Fruit fly (Drosophila melanogaster) whole organism, embryonic: Measurements from ENCODE around the gene mRRF1.

ENCODE experiments used
- CG10147 ChIP-seq: fragments of 200-800 bp; sonication (Bioruptor generic); optimal IDR thresholded peaks from 2 replicates; lab custom pipeline; 2019; ENCODE audit warnings: missing biosample characterization, mild to moderate bottlenecking, missing genetic modification characterization, moderate library complexity
- CG10543 ChIP-seq: fragments of 200-800 bp; sonication (Bioruptor generic); optimal IDR thresholded peaks from 3 replicates; lab custom pipeline; 2017; ENCODE audit warnings: missing biosample characterization, mild to moderate bottlenecking, missing genetic modification characterization, moderate library complexity
- CG15479 ChIP-seq: fragments of 200-800 bp; sonication (Bioruptor generic); optimal IDR thresholded peaks from 3 replicates; lab custom pipeline; 2019; ENCODE audit warnings: missing biosample characterization, mild to moderate bottlenecking, missing genetic modification characterization, moderate library complexity
- CG1603 ChIP-seq: fragments of 200-800 bp; sonication (Bioruptor generic); optimal IDR thresholded peaks from 2 replicates; lab custom pipeline; 2019; ENCODE audit warnings: missing biosample characterization, mild to moderate bottlenecking, missing genetic modification characterization, moderate library complexity
- CG16813 ChIP-seq: fragments of 200-800 bp; sonication (Bioruptor generic); IDR thresholded peaks from 3 replicates; pipeline ENCODE4 v1.3.6; 2022; ENCODE audit warnings: missing biosample characterization, missing genetic modification characterization; ENCODE audit not compliant: partially characterized antibody
- CG17328 ChIP-seq: fragments of 200-800 bp; sonication (Bioruptor generic); IDR thresholded peaks from 2 replicates; pipeline ENCODE4 v1.3.6; 2022; ENCODE audit warnings: missing biosample characterization, missing genetic modification characterization
- CG18599 ChIP-seq: fragments of 200-800 bp; sonication (Bioruptor generic); optimal IDR thresholded peaks from 3 replicates; lab custom pipeline; 2017; ENCODE audit warnings: missing biosample characterization, missing genetic modification characterization, mild to moderate bottlenecking, moderate library complexity, missing genetic modification reagents
- CG2889 ChIP-seq: fragments of 200-800 bp; sonication (Bioruptor generic); IDR thresholded peaks from 3 replicates; pipeline ENCODE4 v1.3.6; 2022; ENCODE audit warnings: missing biosample characterization, missing genetic modification characterization
- CG3065 ChIP-seq: fragments of 200-800 bp; sonication (Bioruptor generic); optimal IDR thresholded peaks from 2 replicates; lab custom pipeline; 2016; ENCODE audit warnings: missing biosample characterization, missing genetic modification characterization
- CG31388 ChIP-seq: fragments of 200-800 bp; sonication (Bioruptor generic); optimal IDR thresholded peaks from 2 replicates; lab custom pipeline; 2016; ENCODE audit warnings: missing biosample characterization, missing genetic modification characterization
- CG3163 ChIP-seq: fragments of 200-800 bp; sonication (Bioruptor generic); optimal IDR thresholded peaks from 3 replicates; lab custom pipeline; 2016; ENCODE audit warnings: missing biosample characterization, missing genetic modification characterization
- CG3281 ChIP-seq: fragments of 200-800 bp; sonication (Bioruptor generic); optimal IDR thresholded peaks from 3 replicates; lab custom pipeline; 2017; ENCODE audit warnings: missing biosample characterization, mild to moderate bottlenecking, missing genetic modification characterization
- CG6765 ChIP-seq: fragments of 200-800 bp; sonication (Bioruptor generic); optimal IDR thresholded peaks from 3 replicates; lab custom pipeline; 2017; ENCODE audit warnings: missing biosample characterization, mild to moderate bottlenecking, missing genetic modification characterization
- CG8290 ChIP-seq, 3 experiments: fragments of 200-800 bp; sonication (Bioruptor generic); optimal IDR thresholded peaks; 2 replicates each; lab custom pipeline; 2016 to 2019; ENCODE audit warnings: missing biosample characterization in 3 of 3, missing genetic modification characterization in 3 of 3, mild to moderate bottlenecking in 2 of 3, moderate library complexity in 1 of 3
- CG8765 ChIP-seq: fragments of 200-800 bp; sonication (Bioruptor generic); IDR thresholded peaks from 2 replicates; pipeline ENCODE4 v1.3.6; 2022; ENCODE audit warnings: missing biosample characterization, missing genetic modification characterization
- CG9797 ChIP-seq: fragments of 200-800 bp; sonication (Bioruptor generic); optimal IDR thresholded peaks from 3 replicates; lab custom pipeline; 2018; ENCODE audit warnings: missing biosample characterization, mild to moderate bottlenecking, missing genetic modification characterization
- Camta ChIP-seq: fragments of 200-800 bp; sonication (Bioruptor generic); optimal IDR thresholded peaks from 2 replicates; lab custom pipeline; 2016; ENCODE audit warnings: missing biosample characterization, missing genetic modification characterization
- CrebB ChIP-seq: fragments of 200-800 bp; sonication (Bioruptor generic); optimal IDR thresholded peaks from 3 replicates; lab custom pipeline; 2018; ENCODE audit warnings: missing biosample characterization, mild to moderate bottlenecking, missing genetic modification characterization
- Deaf1 ChIP-seq: fragments of 200-800 bp; optimal IDR thresholded peaks from 3 replicates; lab custom pipeline; 2019; ENCODE audit warnings: missing biosample characterization, mild to moderate bottlenecking, missing genetic modification characterization, moderate library complexity
- Dfd ChIP-seq, 2 experiments: fragments of >200 bp; optimal IDR thresholded peaks; 2 replicates each; lab custom pipeline; 2017; ENCODE audit warnings: missing biosample characterization in 2 of 2, missing genetic modification characterization in 2 of 2
- Dip2 ChIP-seq: fragments of 200-800 bp; sonication (Bioruptor generic); IDR thresholded peaks from 2 replicates; pipeline ENCODE4 v1.3.6; 2022; ENCODE audit warnings: missing biosample characterization, missing genetic modification characterization
- Dip3 ChIP-seq: fragments of 200-800 bp; sonication (Bioruptor generic); optimal IDR thresholded peaks from 3 replicates; lab custom pipeline; 2016; ENCODE audit warnings: missing biosample characterization, missing genetic modification characterization
- Dp ChIP-seq: fragments of 200-800 bp; sonication (Bioruptor generic); optimal IDR thresholded peaks from 2 replicates; lab custom pipeline; 2018; ENCODE audit warnings: missing biosample characterization, mild to moderate bottlenecking, missing genetic modification characterization, moderate library complexity
- Ets65A ChIP-seq: fragments of 200-800 bp; sonication (Bioruptor generic); peaks from one replicate; lab custom pipeline; 2016; ENCODE audit warnings: missing biosample characterization, missing genetic modification characterization
- HHEX ChIP-seq: fragments of 200-800 bp; sonication (Bioruptor generic); optimal IDR thresholded peaks from 3 replicates; lab custom pipeline; 2017; ENCODE audit warnings: missing biosample characterization, mild to moderate bottlenecking, missing genetic modification characterization, missing genetic modification reagents
- HLHmδ ChIP-seq: fragments of 200-800 bp; sonication (Bioruptor generic); optimal IDR thresholded peaks from 2 replicates; lab custom pipeline; 2018; ENCODE audit warnings: missing biosample characterization, mild to moderate bottlenecking, missing genetic modification characterization, moderate library complexity
- Hsf ChIP-seq: fragments of 200-800 bp; sonication (Bioruptor generic); optimal IDR thresholded peaks from 3 replicates; lab custom pipeline; 2016; ENCODE audit warnings: missing biosample characterization, missing genetic modification characterization
- Pdp1 ChIP-seq, 2 experiments: fragments of 200-800 bp; sonication (Bioruptor generic); optimal IDR thresholded peaks; 3 replicates each; lab custom pipeline; 2016; ENCODE audit warnings: missing biosample characterization in 2 of 2, missing genetic modification characterization in 2 of 2, mild to moderate bottlenecking in 1 of 2, moderate library complexity in 1 of 2
- Ptx1 ChIP-seq: fragments of 200-800 bp; sonication (Bioruptor generic); IDR thresholded peaks from 2 replicates; pipeline ENCODE4 v1.3.6; 2022; ENCODE audit warnings: missing biosample characterization, missing genetic modification characterization
- Sry-δ ChIP-seq: fragments of 200-800 bp; sonication (Bioruptor generic); optimal IDR thresholded peaks from 2 replicates; lab custom pipeline; 2016; ENCODE audit warnings: missing biosample characterization, missing genetic modification characterization
- aop ChIP-seq: fragments of 200-800 bp; sonication (Bioruptor generic); IDR thresholded peaks from 2 replicates; pipeline ENCODE4 v1.3.6; 2022; ENCODE audit warnings: missing biosample characterization, missing genetic modification characterization
- ato ChIP-seq: fragments of 200-800 bp; sonication (Bioruptor generic); IDR thresholded peaks from 2 replicates; pipeline ENCODE4 v1.3.6; 2022; ENCODE audit warnings: missing biosample characterization, missing genetic modification characterization; ENCODE audit not compliant: partially characterized antibody
- bab2 ChIP-seq: fragments of 200-800 bp; sonication (Bioruptor generic); optimal IDR thresholded peaks from 2 replicates; lab custom pipeline; 2016; ENCODE audit warnings: missing biosample characterization, missing genetic modification characterization
- cad ChIP-seq: fragments of >200 bp; optimal IDR thresholded peaks from 2 replicates; lab custom pipeline; 2017; ENCODE audit warnings: missing biosample characterization, missing genetic modification characterization
- cg ChIP-seq: fragments of 200-800 bp; sonication (Bioruptor generic); optimal IDR thresholded peaks from 3 replicates; lab custom pipeline; 2019; ENCODE audit warnings: missing biosample characterization, mild to moderate bottlenecking, missing genetic modification characterization, moderate library complexity
- crp ChIP-seq, 2 experiments: fragments of 200-800 bp; sonication (Bioruptor generic); optimal IDR thresholded peaks; 2 replicates in 1 of 2; 3 replicates in 1 of 2; lab custom pipeline; 2017; ENCODE audit warnings: missing biosample characterization in 2 of 2, missing genetic modification characterization in 2 of 2, mild to moderate bottlenecking in 1 of 2, moderate library complexity in 1 of 2
- grn ChIP-seq: fragments of 200-800 bp; sonication (Bioruptor generic); optimal IDR thresholded peaks from 3 replicates; lab custom pipeline; 2017; ENCODE audit warnings: missing biosample characterization, missing genetic modification characterization
- her ChIP-seq: fragments of 200-800 bp; sonication (Bioruptor generic); optimal IDR thresholded peaks from 2 replicates; lab custom pipeline; 2016; ENCODE audit warnings: missing biosample characterization, missing genetic modification characterization
- lov ChIP-seq, 2 experiments: fragments of 200-800 bp in 1 of 2; fragments of >200 bp in 1 of 2; sonication (Bioruptor generic) in 1 of 2; IDR thresholded peaks in 1 of 2; optimal IDR thresholded peaks in 1 of 2; 2 replicates in 1 of 2; 3 replicates in 1 of 2; pipeline versions ENCODE4 v1.3.6 to Lab custom; 2017 to 2022; ENCODE audit warnings: missing biosample characterization in 1 of 2, missing genetic modification characterization in 1 of 2
- luna ChIP-seq: fragments of 200-800 bp; sonication (Bioruptor generic); optimal IDR thresholded peaks from 2 replicates; lab custom pipeline; 2016; ENCODE audit warnings: missing biosample characterization, missing genetic modification characterization
- psq ChIP-seq: fragments of 200-800 bp; sonication (Bioruptor generic); optimal IDR thresholded peaks from 2 replicates; lab custom pipeline; 2017; ENCODE audit warnings: missing biosample characterization, missing genetic modification characterization
- run ChIP-seq: fragments of 200-800 bp; sonication (Bioruptor generic); optimal IDR thresholded peaks from 3 replicates; lab custom pipeline; 2018; ENCODE audit warnings: missing biosample characterization, mild to moderate bottlenecking, missing genetic modification characterization
- salm ChIP-seq: fragments of 200-800 bp; sonication (Bioruptor generic); optimal IDR thresholded peaks from 2 replicates; lab custom pipeline; 2018; ENCODE audit warnings: missing biosample characterization, mild to moderate bottlenecking, missing genetic modification characterization
- sens-2 ChIP-seq: fragments of 200-800 bp; sonication (Bioruptor generic); IDR thresholded peaks from 2 replicates; pipeline ENCODE4 v1.3.6; 2022; ENCODE audit warnings: missing biosample characterization, missing genetic modification characterization
- sna ChIP-seq: fragments of 200-800 bp; sonication (Bioruptor generic); IDR thresholded peaks from 2 replicates; pipeline ENCODE4 v1.3.6; 2022; ENCODE audit warnings: missing biosample characterization, missing genetic modification characterization; ENCODE audit not compliant: partially characterized antibody
- stc ChIP-seq: fragments of 200-800 bp; sonication (Bioruptor generic); IDR thresholded peaks from 2 replicates; pipeline ENCODE4 v1.3.6; 2022; ENCODE audit warnings: missing biosample characterization, missing genetic modification characterization
- tin ChIP-seq: fragments of 200-800 bp; sonication (Bioruptor generic); optimal IDR thresholded peaks from 3 replicates; lab custom pipeline; 2016; ENCODE audit warnings: missing biosample characterization, missing genetic modification characterization
- tx ChIP-seq: fragments of 200-800 bp; sonication (Bioruptor generic); optimal IDR thresholded peaks from 2 replicates; lab custom pipeline; 2016; ENCODE audit warnings: missing biosample characterization, missing genetic modification characterization
- z ChIP-seq: fragments of 200-800 bp; sonication (Bioruptor generic); IDR thresholded peaks from 3 replicates; pipeline ENCODE4 v1.3.6; 2022; ENCODE audit warnings: missing biosample characterization, missing genetic modification characterization

The mRRF1 gene

dm6 chr3L:9399013-9399750 is 35.0 kb downstream of the mRRF1 start, which contains the start of gene CG4080 (continued):
- TF ChIP-seq CG15479 (no peak), CG3281 (GFP tag; lab: Kevin White, UChicago) (no peak), her (GFP tag; lab: Kevin White, UChicago) (no peak), stc (GFP tag; lab: Robert Waterston, UW) (peak; percentile 53; the same call in 1 of the 2 replicates), Deaf1 (tag; lab: Kevin White, UChicago) (peak; percentile 49), CG2889 (GFP tag; lab: Robert Waterston, UW) (no peak), HLHmδ (no peak), CG9797 (peak; percentile 96), CG31388 (GFP tag; lab: Kevin White, UChicago) (no peak), CG17328 (no peak), sna (peak; percentile 78), CG10543 (GFP tag; lab: Kevin White, UChicago) (peak; percentile 33), aop (no peak), Dfd (GFP tag; optimal IDR thresholded peaks at IDR 0.05; lab: Kevin White, UChicago) (no peak), CG16813 (GFP tag; lab: Robert Waterston, UW) (peak; percentile 77), CG6765 (GFP tag; lab: Kevin White, UChicago) (peak; percentile 54), z (GFP tag; lab: Robert Waterston, UW) (no peak), Dip3 (GFP tag; lab: Kevin White, UChicago) (peak; percentile 23), CrebB (tag; lab: Kevin White, UChicago) (no peak), Camta (GFP tag; lab: Kevin White, UChicago) (peak; percentile 16), Ets65A (GFP tag; lab: Kevin White, UChicago) (peak; percentile 79), crp (GFP tag; optimal IDR thresholded peaks at IDR 0.05; lab: Kevin White, UChicago) (peak in 1 of 2 experiments; percentile 4), salm (tag; lab: Kevin White, UChicago) (no peak), lov (optimal IDR thresholded peaks at IDR 0.05; lab: Kevin White, UChicago) (no peak), lov (GFP tag; IDR thresholded peaks at IDR 0.05; lab: Robert Waterston, UW) (no peak), CG10147 (GFP tag; lab: Kevin White, UChicago) (peak; percentile 24), CG3163 (GFP tag; lab: Kevin White, UChicago) (no peak), luna (GFP tag; lab: Kevin White, UChicago) (no peak), CG8290 (GFP tag; optimal IDR thresholded peaks at IDR 0.05; lab: Kevin White, UChicago) (peak; percentile 22), CG8290 (tag; optimal IDR thresholded peaks at IDR 0.05; lab: Kevin White, UChicago) (peak; percentile 32 to 36), CG18599 (GFP tag; lab: Kevin White, UChicago) (no peak), Dp (GFP tag; lab: Kevin White, UChicago) (peak; percentile 34), Hsf (peak; percentile 28), tin (no peak), grn (GFP tag; lab: Kevin White, UChicago) (peak; percentile 26), CG8765 (GFP tag; lab: Robert Waterston, UW) (no peak), cad (GFP tag; lab: Kevin White, UChicago) (no peak), CG1603 (peak; percentile 55), Pdp1 (GFP tag; optimal IDR thresholded peaks at IDR 0.05; lab: Kevin White, UChicago) (peak in 1 of 2 experiments; percentile 22), ato (GFP tag; lab: Robert Waterston, UW) (0 out of 2 replicates have a peak, but pooled peaks have one; percentile 14), bab2 (GFP tag; lab: Kevin White, UChicago) (no peak), HHEX (GFP tag; lab: Kevin White, UChicago) (no peak), Sry-δ (peak; percentile 67), psq (GFP tag; lab: Kevin White, UChicago) (no peak), run (no peak), CG3065 (GFP tag; lab: Kevin White, UChicago) (no peak), tx (GFP tag; lab: Kevin White, UChicago) (no peak), cg (GFP tag; lab: Kevin White, UChicago) (peak; percentile 80), Ptx1 (GFP tag; lab: Robert Waterston, UW) (no peak), sens-2 (GFP tag; lab: Robert Waterston, UW) (no peak), Dip2 (GFP tag; lab: Robert Waterston, UW) (no peak)
